Worm (Caenorhabditis elegans) whole organism, L4 larva: Measurements from ENCODE around the gene R13H4.2.

ENCODE experiments used
- D1046.2 ChIP-seq: fragments of 200-800 bp; sonication (Bioruptor generic); IDR thresholded peaks from 2 replicates; pipeline ENCODE4 v1.3.6; 2022; ENCODE audit warnings: missing genetic modification characterization, missing compliant biosample characterization
- F10B5.3 ChIP-seq: sonication (generic microtip); optimal IDR thresholded peaks from 2 replicates; lab custom pipeline; 2016; ENCODE audit warnings: mild to moderate bottlenecking, missing genetic modification characterization, missing compliant biosample characterization
- F37D6.2 ChIP-seq: sonication (generic microtip); optimal IDR thresholded peaks from 2 replicates; lab custom pipeline; 2016; ENCODE audit warnings: mild to moderate bottlenecking, missing genetic modification characterization, missing compliant biosample characterization
- Y105C5A.15 ChIP-seq: fragments of 200-800 bp; sonication (Bioruptor generic); IDR thresholded peaks from 2 replicates; pipeline ENCODE4 v1.3.6; 2022; ENCODE audit warnings: missing genetic modification characterization, missing compliant biosample characterization
- Y5F2A.4 ChIP-seq: fragments of 200-800 bp; sonication (Bioruptor generic); optimal IDR thresholded peaks from 2 replicates; lab custom pipeline; 2018; ENCODE audit warnings: mild to moderate bottlenecking, missing genetic modification characterization, missing compliant biosample characterization
- Y75B8A.6 ChIP-seq: fragments of 200-800 bp; sonication (Bioruptor generic); IDR thresholded peaks from 2 replicates; pipeline ENCODE4 v1.3.6; 2022; ENCODE audit warnings: missing genetic modification reagents, missing genetic modification characterization, missing compliant biosample characterization
- ZK546.5 ChIP-seq, 2 experiments: sonication (generic microtip); optimal IDR thresholded peaks; 2 replicates each; lab custom pipeline; 2017; ENCODE audit warnings: missing biosample characterization in 2 of 2, missing genetic modification characterization in 2 of 2
- attf-4 ChIP-seq: sonication (generic microtip); optimal IDR thresholded peaks from 3 replicates; lab custom pipeline; 2017; ENCODE audit warnings: missing biosample characterization, missing genetic modification characterization
- ceh-28 ChIP-seq: fragments of 150-350 bp; optimal IDR thresholded peaks from 2 replicates; lab custom pipeline; 2014; ENCODE audit warnings: missing biosample characterization, missing genetic modification reagents, missing genetic modification characterization
- ceh-32 ChIP-seq: sonication (generic microtip); optimal IDR thresholded peaks from 2 replicates; lab custom pipeline; 2016; ENCODE audit warnings: mild to moderate bottlenecking, missing genetic modification characterization, missing compliant biosample characterization; ENCODE audit not compliant: poor library complexity
- ces-1 ChIP-seq: fragments of 150-350 bp; sonication (generic microtip); optimal IDR thresholded peaks from 4 replicates; lab custom pipeline; 2014; ENCODE audit warnings: missing biosample characterization, missing genetic modification reagents, missing genetic modification characterization
- daf-16 ChIP-seq, 3 experiments: sonication (generic microtip); optimal IDR thresholded peaks; 2 replicates each; lab custom pipeline; 2016 to 2017; ENCODE audit warnings: missing genetic modification characterization in 3 of 3, missing genetic modification reagents in 3 of 3, mild to moderate bottlenecking in 2 of 3, missing compliant biosample characterization in 2 of 3, missing biosample characterization in 1 of 3, moderate library complexity in 1 of 3
- dmd-9 ChIP-seq: fragments of 200-800 bp; sonication (Bioruptor generic); IDR thresholded peaks from 2 replicates; pipeline ENCODE4 v1.3.6; 2022; ENCODE audit warnings: missing genetic modification reagents, missing genetic modification characterization, missing compliant biosample characterization
- duxl-1 ChIP-seq: sonication (generic microtip); optimal IDR thresholded peaks from 2 replicates; lab custom pipeline; 2016; ENCODE audit warnings: mild to moderate bottlenecking, missing genetic modification characterization, moderate library complexity, missing compliant biosample characterization; ENCODE audit not compliant: poor library complexity
- lim-7 ChIP-seq: fragments of 200-800 bp; sonication (Bioruptor generic); IDR thresholded peaks from 2 replicates; pipeline ENCODE4 v1.3.6; 2022; ENCODE audit warnings: missing genetic modification characterization, missing compliant biosample characterization
- lin-13 ChIP-seq: fragments of 150-350 bp; optimal IDR thresholded peaks from 2 replicates; lab custom pipeline; 2014; ENCODE audit warnings: missing biosample characterization, missing genetic modification reagents, missing genetic modification characterization
- lir-3 ChIP-seq: sonication (generic microtip); optimal IDR thresholded peaks from 2 replicates; lab custom pipeline; 2016; ENCODE audit warnings: mild to moderate bottlenecking, missing genetic modification characterization, missing compliant biosample characterization
- mdl-1 ChIP-seq, 2 experiments: fragments of 150-350 bp in 1 of 2; sonication (generic microtip) in 1 of 2; optimal IDR thresholded peaks; 2 replicates each; lab custom pipeline; 2014 to 2017; ENCODE audit warnings: missing biosample characterization in 2 of 2, missing genetic modification characterization in 2 of 2
- mxl-2 ChIP-seq: fragments of 200-800 bp; sonication (Bioruptor generic); conservative IDR thresholded peaks from 2 replicates; pipeline ENCODE4 v1.3.6; 2022; ENCODE audit warnings: missing genetic modification reagents, missing genetic modification characterization, missing compliant biosample characterization
- nhr-102 ChIP-seq: sonication (generic microtip); optimal IDR thresholded peaks from 2 replicates; lab custom pipeline; 2016; ENCODE audit warnings: mild to moderate bottlenecking, missing genetic modification characterization, moderate library complexity, missing compliant biosample characterization
- nhr-25 ChIP-seq: sonication (generic microtip); optimal IDR thresholded peaks from 2 replicates; lab custom pipeline; 2017; ENCODE audit warnings: missing genetic modification characterization, mild to moderate bottlenecking, missing compliant biosample characterization, antibody characterized with exemption, moderate library complexity, borderline replicate concordance; ENCODE audit not compliant: insufficient read depth
- nhr-28 ChIP-seq: fragments of 150-350 bp; optimal IDR thresholded peaks from 2 replicates; lab custom pipeline; 2014; ENCODE audit warnings: missing biosample characterization, missing genetic modification characterization
- nhr-41 ChIP-seq: fragments of 200-800 bp; sonication (Bioruptor generic); IDR thresholded peaks from 2 replicates; pipeline ENCODE4 v1.3.6; 2022; ENCODE audit warnings: missing genetic modification reagents, missing genetic modification characterization, missing compliant biosample characterization
- nhr-6 ChIP-seq: fragments of 150-350 bp; optimal IDR thresholded peaks from 2 replicates; lab custom pipeline; 2014; ENCODE audit warnings: missing biosample characterization, missing genetic modification characterization
- skn-1 ChIP-seq: fragments of 150-350 bp; optimal IDR thresholded peaks from 2 replicates; lab custom pipeline; 2014; ENCODE audit warnings: missing biosample characterization, missing genetic modification characterization
- tag-97 ChIP-seq: fragments of 200-800 bp; sonication (Bioruptor generic); IDR thresholded peaks from 2 replicates; pipeline ENCODE4 v1.3.6; 2022; ENCODE audit warnings: missing genetic modification characterization, missing compliant biosample characterization
- tra-1 ChIP-seq: fragments of 200-800 bp; sonication (Bioruptor generic); IDR thresholded peaks from 2 replicates; pipeline ENCODE4 v1.3.6; 2022; ENCODE audit warnings: missing genetic modification reagents, missing genetic modification characterization, missing compliant biosample characterization
- unc-39 ChIP-seq: sonication (generic microtip); optimal IDR thresholded peaks from 2 replicates; lab custom pipeline; 2017; ENCODE audit warnings: missing biosample characterization, missing genetic modification characterization
- unc-62 ChIP-seq, 3 experiments: fragments of 150-350 bp in 1 of 3; sonication (generic microtip); optimal IDR thresholded peaks in 2 of 3; peaks in 1 of 3; 1 replicate in 1 of 3; 2 replicates in 2 of 3; lab custom pipeline; 2014 to 2017; ENCODE audit warnings: missing biosample characterization in 3 of 3, missing genetic modification characterization in 3 of 3, missing genetic modification reagents in 3 of 3, missing genotype in 1 of 3
- zag-1 ChIP-seq: fragments of 150-350 bp; optimal IDR thresholded peaks from 2 replicates; lab custom pipeline; 2014; ENCODE audit warnings: missing biosample characterization, missing genetic modification characterization
- zfp-2 ChIP-seq: sonication (generic microtip); optimal IDR thresholded peaks from 2 replicates; lab custom pipeline; 2016; ENCODE audit warnings: mild to moderate bottlenecking, missing genetic modification characterization, missing compliant biosample characterization
- zip-11 ChIP-seq: fragments of 200-800 bp; sonication (Bioruptor generic); IDR thresholded peaks from 2 replicates; pipeline ENCODE4 v1.3.6; 2022; ENCODE audit warnings: missing genetic modification characterization, missing compliant biosample characterization
- zip-2 ChIP-seq: fragments of 150-350 bp; optimal IDR thresholded peaks from 2 replicates; lab custom pipeline; 2014; ENCODE audit warnings: missing biosample characterization, missing genetic modification characterization

R13H4.2 gene

DNA sequence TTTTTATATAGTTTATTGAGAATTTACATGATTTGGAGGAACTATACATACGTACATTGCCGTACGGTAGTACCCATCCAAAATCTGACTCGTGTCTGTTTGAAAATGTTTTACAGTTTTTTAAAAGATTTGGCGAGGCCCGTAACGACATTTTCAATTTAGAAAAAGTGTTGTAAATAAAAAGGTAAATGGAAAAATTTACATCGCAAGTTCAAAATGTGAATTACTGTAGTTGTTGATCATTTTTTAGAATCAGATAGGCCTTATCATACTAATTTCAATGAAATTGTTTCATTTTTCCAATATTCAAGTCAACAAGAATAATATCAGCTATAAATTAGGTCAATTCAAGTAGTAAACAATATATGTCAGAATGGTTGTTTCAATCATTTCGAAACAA, 26.6 kb downstream of the R13H4.2 start, which contains the start of gene R13H4.6:
TSS of gene R13H4.6 (plus strand) at position 301 of the 400 bp plus-strand sequence.
- TF ChIP-seq daf-16 (GFP tag; optimal IDR thresholded peaks at IDR 0.05; lab: Kevin White, UChicago) (no peak), daf-16 (tag; optimal IDR thresholded peaks at IDR 0.05; lab: Kevin White, UChicago) (peak; percentile 89), tag-97 (GFP tag; lab: Robert Waterston, UW) (no peak), lir-3 (tag; lab: Kevin White, UChicago) (no peak)
- TF ChIP-seq, all 104 proteins: peak for 1

DNA sequence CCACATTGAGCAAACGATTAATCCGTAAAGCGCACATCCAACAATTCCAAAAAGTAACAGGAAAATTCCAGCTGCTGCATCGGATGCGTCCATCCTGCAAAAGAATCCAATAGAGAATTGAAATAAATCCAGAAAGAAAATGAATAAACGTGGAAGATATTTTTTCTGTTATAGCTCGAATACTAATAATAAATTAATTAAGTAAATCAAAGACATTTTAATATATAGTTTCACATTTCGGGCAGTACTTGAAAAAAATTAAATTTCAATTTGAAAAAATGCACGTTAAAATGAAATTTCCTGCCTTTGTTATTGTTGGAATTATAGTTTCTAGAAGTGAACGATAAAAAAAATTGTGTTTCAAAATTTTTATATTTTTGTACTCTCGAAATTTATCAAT, 32.0 kb downstream of the R13H4.2 start, which contains the start of gene R13H4.7:
TSS of gene R13H4.7 (minus strand) at position 101 of the 400 bp plus-strand sequence.
- TF ChIP-seq nhr-25 = no peak
- TF ChIP-seq ces-1 = no peak
- TF ChIP-seq ceh-32 (tag; lab: Kevin White, UChicago) = no peak

DNA sequence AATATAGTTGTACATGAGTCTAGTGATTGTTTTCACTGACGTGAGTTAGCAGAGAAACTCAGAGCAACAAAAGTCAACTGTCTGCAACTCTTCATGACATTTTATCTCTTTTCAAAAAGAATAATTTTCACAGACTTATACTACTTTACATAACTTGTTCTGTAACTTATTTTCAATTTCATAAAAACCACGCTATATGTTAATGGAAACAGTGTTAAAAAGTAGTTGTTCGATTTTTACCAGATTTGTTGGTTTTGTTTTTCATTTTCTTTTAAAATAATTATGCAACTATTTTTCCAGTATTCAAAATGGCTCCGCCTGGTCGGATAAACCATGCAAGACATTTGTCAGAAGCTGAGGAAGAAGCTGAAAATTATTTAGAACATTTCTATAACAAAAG, 38.9 kb downstream of the R13H4.2 start, which contains the start of gene sulp-4:
TSS of gene sulp-4 (plus strand) at position 301 of the 400 bp plus-strand sequence.
- TF ChIP-seq Y75B8A.6 (GFP tag; lab: Robert Waterston, UW) = no peak
- TF ChIP-seq F10B5.3 = no peak
- no peak for TF ChIP-seq nhr-25
- no peak for TF ChIP-seq Y5F2A.4 (GFP tag; lab: Kevin White, UChicago)
- TF ChIP-seq ceh-32 (tag; lab: Kevin White, UChicago) = no peak
- TF ChIP-seq nhr-102 = no peak
- no peak for TF ChIP-seq duxl-1 (tag; lab: Kevin White, UChicago)
- TF ChIP-seq, all 104 proteins: peak for 0

DNA sequence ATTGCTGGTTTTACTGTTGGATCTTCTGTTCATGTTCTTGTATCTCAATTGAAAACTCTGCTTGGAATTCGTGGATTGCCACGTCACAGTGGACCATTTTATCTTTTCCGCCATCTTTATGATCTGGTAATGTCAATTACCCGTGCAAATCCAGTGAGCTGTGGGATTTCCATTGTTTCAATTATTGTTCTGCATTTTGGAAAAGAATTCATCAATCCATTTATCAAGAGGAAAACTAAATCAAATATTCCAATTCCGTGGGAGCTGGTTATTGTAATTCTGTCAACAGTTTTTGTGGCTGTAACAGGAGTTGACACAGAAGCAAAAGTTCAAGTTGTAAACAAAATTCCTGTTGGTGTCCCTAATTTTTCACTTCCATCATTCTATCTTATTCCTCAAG, 40.5 kb downstream of the R13H4.2 start:
- peak in 1 of 2 experiments; percentile 92 for TF ChIP-seq unc-62 (GFP tag; optimal IDR thresholded peaks at IDR 0.05 in 1 of 2; lab: Kevin White, UChicago)
- TF ChIP-seq unc-62 (tag; optimal IDR thresholded peaks at IDR 0.05; lab: Kevin White, UChicago) = no peak
- no peak for TF ChIP-seq dmd-9

DNA sequence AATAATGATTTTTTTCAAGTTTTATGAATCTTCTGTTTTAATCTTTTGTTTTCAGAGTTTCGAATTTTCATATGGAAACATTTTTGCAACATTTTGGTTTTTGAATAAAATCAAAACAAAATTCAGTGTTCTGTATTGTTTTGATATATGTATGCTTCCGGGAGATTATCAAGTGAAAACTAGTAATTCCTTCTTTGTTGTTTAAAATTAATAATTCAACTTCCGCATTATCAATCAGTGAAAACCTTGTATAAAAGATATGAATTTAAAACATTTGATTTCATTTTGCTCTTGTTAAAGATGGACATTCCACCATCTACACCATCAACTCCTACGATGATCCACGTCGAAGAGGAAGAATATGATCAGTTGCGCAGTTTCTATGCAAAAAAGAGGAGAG, 43.5 kb downstream of the R13H4.2 start, which contains the start of gene sulp-5:
TSS of gene sulp-5 (plus strand) at position 301 of the 400 bp plus-strand sequence.
- TF ChIP-seq lim-7 (GFP tag; lab: Robert Waterston, UW) = no peak
- no peak for TF ChIP-seq F37D6.2
- TF ChIP-seq ceh-28 (tag; lab: Kevin White, UChicago) = no peak
- no peak for TF ChIP-seq zip-11 (GFP tag; lab: Robert Waterston, UW)
- TF ChIP-seq Y105C5A.15 (GFP tag; lab: Robert Waterston, UW) = no peak
- no peak for TF ChIP-seq Y5F2A.4 (GFP tag; lab: Kevin White, UChicago)
- no peak for TF ChIP-seq nhr-41 (GFP tag; lab: Robert Waterston, UW)
- TF ChIP-seq nhr-6 (tag; lab: Kevin White, UChicago) = no peak
- no peak for TF ChIP-seq unc-62 (GFP tag; optimal IDR thresholded peaks at IDR 0.05 in 1 of 2; lab: Kevin White, UChicago)
- TF ChIP-seq unc-62 (tag; optimal IDR thresholded peaks at IDR 0.05; lab: Kevin White, UChicago) = no peak
- TF ChIP-seq ZK546.5 (tag; optimal IDR thresholded peaks at IDR 0.05; lab: Kevin White, UChicago) = no peak
- TF ChIP-seq lin-13 = no peak
- TF ChIP-seq zfp-2 = no peak
- no peak for TF ChIP-seq zag-1 (tag; lab: Kevin White, UChicago)
- no peak for TF ChIP-seq tra-1 (GFP tag; lab: Robert Waterston, UW)
- no peak for TF ChIP-seq skn-1 (tag; lab: Kevin White, UChicago)
- TF ChIP-seq zip-2 (tag; lab: Kevin White, UChicago) = no peak
- TF ChIP-seq, all 104 proteins: peak for 0

DNA sequence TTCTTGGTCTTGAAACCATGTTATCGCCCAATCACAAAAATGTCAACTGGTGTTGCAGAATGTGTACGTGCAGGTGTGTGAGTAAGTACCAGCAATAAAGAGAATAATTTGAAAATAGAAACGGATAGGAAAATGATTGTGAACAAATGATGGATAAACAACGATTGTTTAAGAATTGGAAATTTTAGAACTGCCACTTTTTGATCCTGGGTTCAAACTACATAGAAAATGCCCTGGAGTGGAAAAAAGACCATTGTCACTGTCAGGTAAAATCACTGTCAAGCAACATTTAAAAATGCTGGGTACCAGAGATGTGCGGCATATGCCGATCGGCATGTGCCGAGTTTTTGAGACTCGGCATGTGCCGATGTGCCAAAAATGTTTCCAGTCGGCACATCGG, 47.0 kb downstream of the R13H4.2 start:
- TF ChIP-seq zfp-2 (no peak), mxl-2 (GFP tag; lab: Robert Waterston, UW) (no peak), D1046.2 (GFP tag; lab: Robert Waterston, UW) (no peak), lim-7 (GFP tag; lab: Robert Waterston, UW) (no peak), nhr-25 (no peak), unc-39 (tag; lab: Kevin White, UChicago) (no peak), mdl-1 (tag; optimal IDR thresholded peaks at IDR 0.05; lab: Kevin White, UChicago) (peak in 1 of 2 experiments; percentile 7), ces-1 (no peak), nhr-28 (tag; lab: Kevin White, UChicago) (peak; percentile 33), attf-4 (tag; lab: Kevin White, UChicago) (no peak), unc-62 (GFP tag; optimal IDR thresholded peaks at IDR 0.05 in 1 of 2; lab: Kevin White, UChicago) (peak in 1 of 2 experiments; percentile 92), unc-62 (tag; optimal IDR thresholded peaks at IDR 0.05; lab: Kevin White, UChicago) (no peak)
- TF ChIP-seq, all 104 proteins: peak for 3
